Worm (Caenorhabditis elegans) whole organism, late embryonic: Measurements from ENCODE around the gene unc-50.

Source experiments
- nfya-1 ChIP-seq: sonication (generic microtip); optimal IDR thresholded peaks from 2 replicates; lab custom pipeline; 2017; ENCODE audit warnings: missing genetic modification characterization, mild to moderate bottlenecking, missing compliant biosample characterization, antibody characterized with exemption, moderate library complexity
- unc-55 ChIP-seq: sonication (generic microtip); optimal IDR thresholded peaks from 2 replicates; lab custom pipeline; 2017; ENCODE audit warnings: missing biosample characterization, missing genetic modification reagents, missing genetic modification characterization
- unc-86 ChIP-seq: sonication (generic microtip); optimal IDR thresholded peaks from 2 replicates; lab custom pipeline; 2016; ENCODE audit warnings: missing genetic modification characterization, missing compliant biosample characterization

ce11 chrIII:10329811-10330210 is 11.8 kb upstream of the unc-50 start:
- no peak for TF ChIP-seq unc-55 (GFP tag; lab: Kevin White, UChicago)
- TF ChIP-seq unc-86 (tag; lab: Kevin White, UChicago): no peak
- TF ChIP-seq nfya-1 (tag; lab: Kevin White, UChicago): no peak
